Worm (Caenorhabditis elegans) whole organism, mixed stage, embryonic: ENCODE measurements around the gene lelo-4.
A peak's percentile ranks its signal among the peaks of the same experiment; 100 is the strongest.

ENCODE experiments used
- M03D4.4 ChIP-seq: sonication (generic microtip); optimal IDR thresholded peaks from 2 replicates; lab custom pipeline; 2017; ENCODE audit warnings: mild to moderate bottlenecking, missing genetic modification characterization, missing compliant biosample characterization
- bed-3 ChIP-seq: fragments of 200-800 bp; sonication (Bioruptor generic); optimal IDR thresholded peaks from 3 replicates; lab custom pipeline; 2018; ENCODE audit warnings: mild to moderate bottlenecking, missing genetic modification characterization, moderate library complexity, missing compliant biosample characterization
- blmp-1 ChIP-seq: fragments of 150-350 bp; optimal IDR thresholded peaks from 2 replicates; lab custom pipeline; 2014; ENCODE audit warnings: missing biosample characterization, missing genetic modification characterization
- ceh-39 ChIP-seq: fragments of 150-350 bp; optimal IDR thresholded peaks from 2 replicates; lab custom pipeline; 2014; ENCODE audit warnings: missing biosample characterization, missing genetic modification characterization
- ceh-43 ChIP-seq: fragments of 200-800 bp; sonication (Bioruptor generic); optimal IDR thresholded peaks from 2 replicates; lab custom pipeline; 2018; ENCODE audit warnings: mild to moderate bottlenecking, missing genetic modification characterization, moderate library complexity, missing compliant biosample characterization
- ceh-83 ChIP-seq: fragments of 200-800 bp; sonication (Bioruptor generic); optimal IDR thresholded peaks from 2 replicates; lab custom pipeline; 2018; ENCODE audit warnings: mild to moderate bottlenecking, missing genetic modification characterization, missing compliant biosample characterization
- ces-1 ChIP-seq: fragments of 150-350 bp; optimal IDR thresholded peaks from 2 replicates; lab custom pipeline; 2014; ENCODE audit warnings: missing biosample characterization, missing genetic modification reagents, missing genetic modification characterization
- cnd-1 ChIP-seq: fragments of 200-800 bp; sonication (Bioruptor generic); optimal IDR thresholded peaks from 2 replicates; lab custom pipeline; 2018; ENCODE audit warnings: mild to moderate bottlenecking, missing genetic modification characterization, missing compliant biosample characterization
- drap-1 ChIP-seq: fragments of 200-800 bp; sonication (Bioruptor generic); optimal IDR thresholded peaks from 3 replicates; lab custom pipeline; 2018; ENCODE audit warnings: mild to moderate bottlenecking, missing genetic modification characterization, missing compliant biosample characterization
- elt-1 ChIP-seq: sonication (generic microtip); optimal IDR thresholded peaks from 2 replicates; lab custom pipeline; 2017; ENCODE audit warnings: missing genetic modification characterization, mild to moderate bottlenecking, missing compliant biosample characterization, antibody characterized with exemption, moderate library complexity, borderline replicate concordance; ENCODE audit not compliant: insufficient read depth
- elt-3 ChIP-seq: fragments of 150-350 bp; optimal IDR thresholded peaks from 2 replicates; lab custom pipeline; 2014; ENCODE audit warnings: missing biosample characterization, missing genetic modification characterization
- flh-1 ChIP-seq: fragments of 200-800 bp; sonication (Bioruptor generic); optimal IDR thresholded peaks from 2 replicates; lab custom pipeline; 2018; ENCODE audit warnings: mild to moderate bottlenecking, missing genetic modification characterization, moderate library complexity, missing compliant biosample characterization
- hlh-1 ChIP-seq: fragments of 150-350 bp; optimal IDR thresholded peaks from 2 replicates; lab custom pipeline; 2014; ENCODE audit warnings: missing biosample characterization, missing genetic modification reagents, missing genetic modification characterization
- lin-13 ChIP-seq: fragments of 150-350 bp; optimal IDR thresholded peaks from 2 replicates; lab custom pipeline; 2014; ENCODE audit warnings: missing biosample characterization, missing genetic modification characterization
- lin-32 ChIP-seq: fragments of 200-800 bp; sonication (Bioruptor generic); optimal IDR thresholded peaks from 2 replicates; lab custom pipeline; 2018; ENCODE audit warnings: mild to moderate bottlenecking, missing genetic modification characterization, missing compliant biosample characterization
- mab-5 ChIP-seq: fragments of 150-350 bp; optimal IDR thresholded peaks from 2 replicates; lab custom pipeline; 2014; ENCODE audit warnings: missing biosample characterization, missing genetic modification characterization
- mep-1 ChIP-seq: fragments of 150-350 bp; optimal IDR thresholded peaks from 2 replicates; lab custom pipeline; 2017; ENCODE audit warnings: missing biosample characterization, missing genetic modification reagents, missing genetic modification characterization, inconsistent platforms
- nhr-2 ChIP-seq: fragments of 150-350 bp; optimal IDR thresholded peaks from 2 replicates; lab custom pipeline; 2014; ENCODE audit warnings: missing biosample characterization, missing genetic modification characterization
- nhr-237 ChIP-seq: fragments of 150-350 bp; optimal IDR thresholded peaks from 2 replicates; lab custom pipeline; 2014; ENCODE audit warnings: missing biosample characterization, missing genetic modification characterization
- pha-4 ChIP-seq: fragments of 150-350 bp; optimal IDR thresholded peaks from 2 replicates; lab custom pipeline; 2018; ENCODE audit warnings: missing biosample characterization, missing genetic modification reagents, missing genetic modification characterization
- snpc-4 ChIP-seq: fragments of 150-350 bp; optimal IDR thresholded peaks from 2 replicates; lab custom pipeline; 2014; ENCODE audit warnings: missing biosample characterization, missing genetic modification characterization
- sptf-1 ChIP-seq: sonication (generic microtip); optimal IDR thresholded peaks from 2 replicates; lab custom pipeline; 2017; ENCODE audit warnings: mild to moderate bottlenecking, missing genetic modification characterization, moderate library complexity, missing compliant biosample characterization
- tbx-8 ChIP-seq: fragments of 200-800 bp; sonication (Bioruptor generic); optimal IDR thresholded peaks from 2 replicates; lab custom pipeline; 2018; ENCODE audit warnings: mild to moderate bottlenecking, missing genetic modification characterization, moderate library complexity, missing compliant biosample characterization
- unc-120 ChIP-seq: sonication (generic microtip); optimal IDR thresholded peaks from 2 replicates; lab custom pipeline; 2017; ENCODE audit warnings: missing genetic modification characterization, missing compliant biosample characterization; ENCODE audit not compliant: poor library complexity, severe bottlenecking
- unc-39 ChIP-seq: fragments of 150-350 bp; optimal IDR thresholded peaks from 2 replicates; lab custom pipeline; 2014; ENCODE audit warnings: missing biosample characterization, missing genetic modification characterization
- zip-8 ChIP-seq: fragments of 150-350 bp; optimal IDR thresholded peaks from 2 replicates; lab custom pipeline; 2014; ENCODE audit warnings: missing biosample characterization, missing genetic modification characterization
- ztf-11 ChIP-seq: fragments of 150-350 bp; optimal IDR thresholded peaks from 2 replicates; lab custom pipeline; 2014; ENCODE audit warnings: missing biosample characterization, missing genetic modification characterization

The lelo-4 gene

ce11 chrII:5712126-5712525 is 2.6 kb upstream of the lelo-4 start:
- TF ChIP-seq mep-1 (no peak), drap-1 (GFP tag; lab: Kevin White, UChicago) (no peak), unc-120 (tag; lab: Kevin White, UChicago) (no peak), cnd-1 (tag; lab: Kevin White, UChicago) (no peak), nhr-2 (no peak), ceh-43 (GFP tag; lab: Kevin White, UChicago) (no peak), lin-13 (tag; lab: Kevin White, UChicago) (no peak), elt-3 (peak; percentile 23)

ce11 chrII:5715745-5716357 is 1.1 kb downstream of the lelo-4 start, which contains the start of the genes C18A3.10 and C18A3.3:
Gene C18A3.10, minus strand, starts transcription at chrII:5715845.
Gene C18A3.3, plus strand, starts transcription at chrII:5716307.
- TF ChIP-seq elt-1 (tag; lab: Kevin White, UChicago) (no peak), ceh-43 (GFP tag; lab: Kevin White, UChicago) (no peak), mab-5 (tag; lab: Kevin White, UChicago) (no peak), ztf-11 (tag; lab: Kevin White, UChicago) (no peak), M03D4.4 (tag; lab: Kevin White, UChicago) (no peak), bed-3 (GFP tag; lab: Kevin White, UChicago) (no peak), unc-39 (tag; lab: Kevin White, UChicago) (no peak), pha-4 (tag; lab: Kevin White, UChicago) (no peak), elt-3 (no peak)
- TF ChIP-seq, all 35 proteins: peak for 0

ce11 chrII:5717831-5718230 is 3.1 kb downstream of the lelo-4 start, which contains the start of gene zipt-3:
Gene zipt-3, plus strand, starts transcription at chrII:5718131.
- TF ChIP-seq ceh-43 (GFP tag; lab: Kevin White, UChicago) (no peak), flh-1 (GFP tag; lab: Kevin White, UChicago) (no peak), zip-8 (tag; lab: Kevin White, UChicago) (no peak), sptf-1 (no peak), nhr-237 (tag; lab: Kevin White, UChicago) (no peak), blmp-1 (tag; lab: Kevin White, UChicago) (no peak), snpc-4 (tag; lab: Kevin White, UChicago) (no peak), hlh-1 (tag; lab: Kevin White, UChicago) (no peak), ceh-83 (GFP tag; lab: Kevin White, UChicago) (no peak), bed-3 (GFP tag; lab: Kevin White, UChicago) (no peak), unc-39 (tag; lab: Kevin White, UChicago) (no peak)

ce11 chrII:5719848-5720247 is 5.1 kb downstream of the lelo-4 start, which contains the start of gene damt-1:
Gene damt-1, plus strand, starts transcription at chrII:5720148.
- TF ChIP-seq lin-32, result no peak
- TF ChIP-seq tbx-8, result no peak
- TF ChIP-seq zip-8 (tag; lab: Kevin White, UChicago), result no peak
- TF ChIP-seq lin-13 (tag; lab: Kevin White, UChicago), result no peak
- no peak for TF ChIP-seq bed-3 (GFP tag; lab: Kevin White, UChicago)
- no peak for TF ChIP-seq elt-1 (tag; lab: Kevin White, UChicago)
- no peak for TF ChIP-seq elt-3
- no peak for TF ChIP-seq ces-1 (GFP tag; lab: Kevin White, UChicago)
- no peak for TF ChIP-seq ceh-39 (tag; lab: Kevin White, UChicago)
- TF ChIP-seq ceh-83 (GFP tag; lab: Kevin White, UChicago), result no peak
- no peak for TF ChIP-seq nhr-2

ce11 chrII:5725094-5725493 is 10.4 kb downstream of the lelo-4 start:
- TF ChIP-seq ces-1 (GFP tag; lab: Kevin White, UChicago) (peak; percentile 63), drap-1 (GFP tag; lab: Kevin White, UChicago) (no peak), mep-1 (peak; percentile 25)

- peak; percentile 72 for TF ChIP-seq ces-1 (GFP tag; lab: Kevin White, UChicago)
- no peak for TF ChIP-seq bed-3 (GFP tag; lab: Kevin White, UChicago)
- TF ChIP-seq elt-1 (tag; lab: Kevin White, UChicago), result no peak
- no peak for TF ChIP-seq M03D4.4 (tag; lab: Kevin White, UChicago)
These were observed 13.0 kb downstream of the lelo-4 start, which contains the start of gene rab-3 for ce11 chrII:5727707-5728106. Gene rab-3, minus strand, starts transcription at chrII:5727853.
